Fruit fly (Drosophila melanogaster): ENCODE data around the gene Tpt.

DNA sequence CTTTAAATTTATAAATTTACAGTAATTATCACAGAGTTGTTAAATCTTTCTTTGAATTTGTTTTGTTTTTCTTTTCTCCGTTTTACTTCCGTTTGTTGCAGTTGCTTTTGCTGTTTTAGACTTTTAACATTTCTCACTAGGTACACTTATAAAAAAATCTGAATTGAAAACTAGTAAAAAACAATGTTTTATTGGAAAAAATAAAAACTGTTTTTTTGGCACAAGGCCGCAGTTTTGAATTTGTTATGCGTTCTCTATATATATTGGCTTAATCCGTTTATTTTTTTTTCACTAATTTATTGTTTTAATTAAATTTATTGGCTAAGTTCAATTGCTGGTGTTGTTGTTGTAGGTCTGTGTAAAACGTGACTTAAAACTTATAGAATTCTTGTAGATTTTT lies 35.0 kb upstream of the Tpt start:
- TF ChIP-seq CTCF (optimal IDR thresholded peaks at IDR 0.05): no peak
- no peak for TF ChIP-seq CG8478 (optimal IDR thresholded peaks at IDR 0.05)

Measured in S2 (cell line).